Fruit fly (Drosophila melanogaster) whole organism, prepupa: ENCODE measurements around the gene Cyp4ac2.
A peak's percentile ranks its signal among the peaks of the same experiment; 100 is the strongest.

Experiments
- CG10631 ChIP-seq: fragments of 200-800 bp; sonication (Bioruptor generic); optimal IDR thresholded peaks from 2 replicates; lab custom pipeline; 2016; ENCODE audit warnings: missing biosample characterization, missing genetic modification characterization
- CG11902 ChIP-seq: fragments of 200-800 bp; sonication (Bioruptor generic); optimal IDR thresholded peaks from 3 replicates; lab custom pipeline; 2016; ENCODE audit warnings: missing biosample characterization, missing genetic modification characterization
- CG15336 ChIP-seq: fragments of 200-800 bp; sonication (Bioruptor generic); IDR thresholded peaks from 2 replicates; pipeline ENCODE4 v1.3.6; 2022; ENCODE audit warnings: missing biosample characterization, missing genetic modification characterization
- CG16779 ChIP-seq: fragments of 200-800 bp; sonication (Bioruptor generic); optimal IDR thresholded peaks from 3 replicates; lab custom pipeline; 2017; ENCODE audit warnings: missing biosample characterization, mild to moderate bottlenecking, missing genetic modification characterization
- CG3032 ChIP-seq: fragments of 200-800 bp; optimal IDR thresholded peaks from 2 replicates; lab custom pipeline; 2019; ENCODE audit warnings: missing biosample characterization, mild to moderate bottlenecking, missing genetic modification characterization, moderate library complexity
- CG32006 ChIP-seq: fragments of 200-800 bp; sonication (Bioruptor generic); optimal IDR thresholded peaks from 3 replicates; lab custom pipeline; 2017; ENCODE audit warnings: missing biosample characterization, mild to moderate bottlenecking, missing genetic modification characterization
- CG34406 ChIP-seq: fragments of 200-800 bp; sonication (Bioruptor generic); optimal IDR thresholded peaks from 3 replicates; lab custom pipeline; 2016; ENCODE audit warnings: missing biosample characterization, missing genetic modification characterization
- CG3919 ChIP-seq: fragments of 200-800 bp; sonication (Bioruptor generic); optimal IDR thresholded peaks from 3 replicates; lab custom pipeline; 2016; ENCODE audit warnings: missing biosample characterization, missing genetic modification characterization
- CG6163 ChIP-seq: fragments of 200-800 bp; sonication (Bioruptor generic); IDR thresholded peaks from 3 replicates; pipeline ENCODE4 v1.3.6; 2022; ENCODE audit warnings: missing biosample characterization, missing genetic modification characterization
- CG6276 ChIP-seq: fragments of 200-800 bp; sonication (Bioruptor generic); optimal IDR thresholded peaks from 2 replicates; lab custom pipeline; 2017; ENCODE audit warnings: missing biosample characterization, mild to moderate bottlenecking, missing genetic modification characterization
- CG6792 ChIP-seq: fragments of 200-800 bp; sonication (Bioruptor generic); optimal IDR thresholded peaks from 3 replicates; lab custom pipeline; 2016; ENCODE audit warnings: missing biosample characterization, missing genetic modification characterization
- CG6808 ChIP-seq: fragments of 200-800 bp; sonication (Bioruptor generic); optimal IDR thresholded peaks from 3 replicates; lab custom pipeline; 2017; ENCODE audit warnings: missing biosample characterization, missing genetic modification characterization, mild to moderate bottlenecking, moderate library complexity, missing genetic modification reagents
- CG8319 ChIP-seq: fragments of 200-800 bp; sonication (Bioruptor generic); optimal IDR thresholded peaks from 3 replicates; lab custom pipeline; 2016; ENCODE audit warnings: missing biosample characterization, missing genetic modification characterization
- CG8632 ChIP-seq: fragments of 200-800 bp; sonication (Bioruptor generic); optimal IDR thresholded peaks from 3 replicates; lab custom pipeline; 2016; ENCODE audit warnings: missing biosample characterization, missing genetic modification characterization
- CG9139 ChIP-seq: fragments of 200-800 bp; sonication (Bioruptor generic); optimal IDR thresholded peaks from 3 replicates; lab custom pipeline; 2017; ENCODE audit warnings: missing biosample characterization, mild to moderate bottlenecking, missing genetic modification characterization
- Eip75B ChIP-seq: fragments of 200-800 bp; sonication (Bioruptor generic); optimal IDR thresholded peaks from 3 replicates; lab custom pipeline; 2016; ENCODE audit warnings: missing biosample characterization, missing genetic modification characterization
- Eip78C ChIP-seq: fragments of 200-800 bp; sonication (Bioruptor generic); peaks from one replicate; lab custom pipeline; 2016; ENCODE audit warnings: missing biosample characterization, missing genetic modification characterization
- Ets21C ChIP-seq: fragments of 200-800 bp; sonication (Bioruptor generic); optimal IDR thresholded peaks from 3 replicates; lab custom pipeline; 2016; ENCODE audit warnings: missing biosample characterization, missing genetic modification characterization
- Ets96B ChIP-seq: fragments of 200-800 bp; optimal IDR thresholded peaks from 2 replicates; lab custom pipeline; 2019; ENCODE audit warnings: missing biosample characterization, mild to moderate bottlenecking, missing genetic modification characterization, moderate library complexity
- Gug ChIP-seq: fragments of 200-800 bp; sonication (Bioruptor generic); IDR thresholded peaks from 2 replicates; pipeline ENCODE4 v1.3.6; 2022; ENCODE audit warnings: missing biosample characterization, missing genetic modification characterization
- Hr4 ChIP-seq: fragments of 200-800 bp; sonication (Bioruptor generic); optimal IDR thresholded peaks from 3 replicates; lab custom pipeline; 2016; ENCODE audit warnings: missing biosample characterization, missing genetic modification characterization
- OdsH ChIP-seq: fragments of 200-800 bp; sonication (Bioruptor generic); optimal IDR thresholded peaks from 3 replicates; lab custom pipeline; 2016; ENCODE audit warnings: missing biosample characterization, missing genetic modification characterization
- Smox ChIP-seq: fragments of 200-800 bp; sonication (Bioruptor generic); optimal IDR thresholded peaks from 3 replicates; lab custom pipeline; 2016; ENCODE audit warnings: missing biosample characterization, missing genetic modification characterization
- Sox14 ChIP-seq: fragments of 200-800 bp; sonication (Bioruptor generic); optimal IDR thresholded peaks from 3 replicates; lab custom pipeline; 2016; ENCODE audit warnings: missing biosample characterization, missing genetic modification characterization
- Sox15 ChIP-seq: fragments of 200-800 bp; sonication (Bioruptor generic); optimal IDR thresholded peaks from 3 replicates; lab custom pipeline; 2016; ENCODE audit warnings: missing biosample characterization, missing genetic modification characterization
- achi ChIP-seq: fragments of 200-800 bp; sonication (Bioruptor generic); optimal IDR thresholded peaks from 3 replicates; lab custom pipeline; 2016; ENCODE audit warnings: missing biosample characterization, missing genetic modification characterization
- cyc ChIP-seq: fragments of 200-800 bp; sonication (Bioruptor generic); optimal IDR thresholded peaks from 3 replicates; lab custom pipeline; 2016; ENCODE audit warnings: missing biosample characterization, missing genetic modification characterization
- dac ChIP-seq: fragments of 200-800 bp; sonication (Bioruptor generic); optimal IDR thresholded peaks from 2 replicates; lab custom pipeline; 2017; ENCODE audit warnings: missing biosample characterization, mild to moderate bottlenecking, missing genetic modification characterization
- eg ChIP-seq: fragments of 200-800 bp; sonication (Bioruptor generic); IDR thresholded peaks from 3 replicates; pipeline ENCODE4 v1.3.6; 2022; ENCODE audit warnings: missing biosample characterization, missing genetic modification characterization
- fd59A ChIP-seq: fragments of 200-800 bp; sonication (Bioruptor generic); optimal IDR thresholded peaks from 2 replicates; lab custom pipeline; 2017; ENCODE audit warnings: missing biosample characterization, mild to moderate bottlenecking, missing genetic modification characterization, missing genetic modification reagents
- fkh ChIP-seq: fragments of 200-800 bp; sonication (Bioruptor generic); optimal IDR thresholded peaks from 3 replicates; lab custom pipeline; 2017; ENCODE audit warnings: missing biosample characterization, mild to moderate bottlenecking, missing genetic modification characterization, moderate library complexity
- pdm3 ChIP-seq: fragments of 200-800 bp; sonication (Bioruptor generic); optimal IDR thresholded peaks from 3 replicates; lab custom pipeline; 2016; ENCODE audit warnings: missing biosample characterization, missing genetic modification characterization
- salr ChIP-seq, 2 experiments: fragments of 200-800 bp; sonication (Bioruptor generic); optimal IDR thresholded peaks; 3 replicates each; lab custom pipeline; 2016 to 2018; ENCODE audit warnings: missing biosample characterization in 2 of 2, missing genetic modification characterization in 2 of 2, mild to moderate bottlenecking in 1 of 2
- ss ChIP-seq, 2 experiments: fragments of 200-800 bp; sonication (Bioruptor generic); optimal IDR thresholded peaks; 2 replicates in 1 of 2; 3 replicates in 1 of 2; lab custom pipeline; 2017 to 2018; ENCODE audit warnings: mild to moderate bottlenecking in 2 of 2, missing biosample characterization in 2 of 2, missing genetic modification characterization in 2 of 2, moderate library complexity in 1 of 2
- svp ChIP-seq: fragments of 200-800 bp; sonication (Bioruptor generic); peaks from one replicate; lab custom pipeline; 2016; ENCODE audit warnings: missing biosample characterization, missing genetic modification characterization
- topi ChIP-seq: fragments of 200-800 bp; sonication (Bioruptor generic); optimal IDR thresholded peaks from 3 replicates; lab custom pipeline; 2016; ENCODE audit warnings: missing biosample characterization, missing genetic modification characterization
- vri ChIP-seq: fragments of 200-800 bp; sonication (Bioruptor generic); optimal IDR thresholded peaks from 3 replicates; lab custom pipeline; 2016; ENCODE audit warnings: missing biosample characterization, mild to moderate bottlenecking, missing genetic modification characterization

Cyp4ac2 gene

DNA sequence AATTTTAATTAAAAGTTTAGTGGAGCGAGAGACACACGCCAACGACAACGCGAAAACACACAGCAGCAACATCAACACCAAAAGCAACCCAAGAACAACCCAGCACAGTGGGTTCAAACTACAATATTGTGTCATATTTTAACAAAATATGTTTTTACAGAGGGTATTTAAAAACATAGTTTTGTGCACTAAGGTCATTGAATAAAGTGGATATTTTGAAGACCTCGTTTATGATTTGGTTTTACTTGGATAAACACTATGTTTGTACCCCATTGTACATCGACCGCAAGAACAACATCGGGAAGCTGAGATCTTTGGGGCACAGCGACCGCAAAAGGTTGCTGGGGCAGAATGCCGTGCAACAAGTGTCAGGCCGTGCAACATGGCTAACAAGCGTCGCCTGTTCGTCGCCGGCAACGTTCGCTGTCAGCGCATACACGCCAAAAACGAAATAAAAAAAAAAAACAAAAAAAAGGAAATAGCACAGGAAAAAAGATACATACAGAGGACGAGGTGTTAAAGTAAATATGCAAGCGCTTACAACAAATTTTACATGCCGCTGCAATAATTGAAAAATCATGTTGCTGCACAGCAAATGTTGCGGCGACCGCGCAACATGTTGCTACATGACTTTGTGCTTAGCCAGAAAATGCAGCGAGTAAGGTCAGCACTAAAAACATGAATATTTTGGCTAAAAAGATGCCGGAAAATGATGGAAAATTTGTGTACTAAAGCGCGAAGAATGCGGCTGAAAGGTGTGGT is 4.8 kb upstream of the Cyp4ac2 start (continued):
- TF ChIP-seq eg (peak; percentile 74), Sox14 (GFP tag; lab: Kevin White, UChicago) (peak; percentile 91), vri (GFP tag; lab: Kevin White, UChicago) (peak; percentile 99), cyc (GFP tag; lab: Kevin White, UChicago) (peak; percentile 89), CG32006 (peak; percentile 75), CG6792 (peak; percentile 82), Eip78C (peak; percentile 97), ss (GFP tag; optimal IDR thresholded peaks at IDR 0.05; lab: Kevin White, UChicago) (peak; percentile 92 to 93), CG6163 (peak; percentile 93), CG10631 (GFP tag; lab: Kevin White, UChicago) (peak; percentile 78), topi (peak; percentile 93), CG16779 (tag; lab: Kevin White, UChicago) (peak; percentile 73), salr (GFP tag; optimal IDR thresholded peaks at IDR 0.05; lab: Kevin White, UChicago) (peak; percentile 73 to 87)

DNA sequence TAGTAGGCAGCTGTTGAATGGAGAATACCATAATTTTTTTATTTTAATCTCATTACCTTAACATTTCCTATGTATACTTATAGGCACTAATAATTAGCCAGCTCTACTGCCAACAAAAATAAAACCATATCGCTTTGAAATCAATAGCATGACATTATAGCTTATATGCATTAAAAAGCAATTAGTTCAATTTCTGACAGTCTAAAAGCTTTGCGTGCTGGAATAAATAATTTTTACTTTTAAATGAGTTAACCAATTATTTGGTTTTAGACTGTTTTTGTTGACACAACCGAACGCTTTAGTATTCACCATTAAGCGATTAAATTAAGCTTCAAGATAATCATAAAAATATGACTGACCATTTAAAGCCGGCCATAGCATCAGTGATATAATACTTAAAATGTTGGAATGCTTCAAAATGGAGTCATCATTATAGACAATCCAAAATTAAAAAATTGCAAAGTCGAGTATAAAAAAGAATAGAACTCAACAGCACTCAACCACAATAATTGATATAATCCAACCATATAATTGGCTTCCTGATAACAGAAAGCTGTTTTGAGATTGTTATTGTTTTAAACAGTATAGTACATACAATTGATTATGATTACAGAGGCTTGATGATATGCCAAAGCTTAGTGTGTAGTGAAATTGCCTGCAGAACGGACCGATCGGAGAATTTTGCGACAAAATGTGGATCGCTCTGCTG is 2.7 kb upstream of the Cyp4ac2 start, which contains the start of gene Cyp4ac1:
Gene Cyp4ac1 (plus strand): TSS at position 659 of the 709 bp plus-strand sequence.
- no peak for TF ChIP-seq fkh
- TF ChIP-seq vri (GFP tag; lab: Kevin White, UChicago), result peak; percentile 65
- TF ChIP-seq, all 60 proteins: peak for 1

DNA sequence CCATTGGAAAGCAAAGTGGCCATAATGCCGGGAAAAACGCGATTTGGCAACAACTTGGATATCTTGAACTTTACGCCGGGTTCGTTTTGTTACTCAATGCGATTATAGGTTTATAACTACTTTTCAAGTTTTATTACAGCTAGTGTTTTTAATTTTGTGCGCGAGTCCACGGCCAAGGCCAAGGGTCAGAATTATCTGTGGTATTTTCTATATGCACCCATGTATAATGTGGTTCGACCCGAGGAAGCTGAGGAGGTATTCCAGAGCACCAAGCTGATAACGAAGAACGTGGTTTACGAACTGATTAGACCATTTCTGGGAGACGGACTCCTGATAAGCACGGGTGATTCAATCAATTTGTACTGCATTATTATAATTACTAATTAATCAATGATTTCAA is 2.0 kb upstream of the Cyp4ac2 start:
- peak; percentile 95 for TF ChIP-seq svp (GFP tag; lab: Kevin White, UChicago)
- no peak for TF ChIP-seq cyc (GFP tag; lab: Kevin White, UChicago)
- TF ChIP-seq CG8632 (GFP tag; lab: Kevin White, UChicago), result no peak

DNA sequence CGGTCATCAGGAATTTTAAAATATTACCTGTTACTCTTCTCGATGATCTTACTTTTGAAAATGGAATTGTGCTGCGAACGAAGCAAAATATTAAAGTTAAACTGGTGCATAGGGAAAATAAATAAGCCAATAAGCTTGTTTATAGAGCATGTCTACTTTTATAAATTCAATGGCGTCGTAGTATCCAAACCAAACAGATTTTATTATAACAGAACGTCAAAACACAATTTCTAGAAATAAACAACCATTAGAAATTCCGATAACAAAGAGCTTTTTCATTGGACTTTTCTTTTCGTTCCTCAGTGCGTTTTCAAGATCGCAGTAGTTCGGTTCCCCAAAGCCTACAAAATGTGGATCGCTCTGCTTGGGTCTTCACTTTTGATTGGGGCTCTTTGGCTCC is 2.0 kb downstream of the Cyp4ac2 start, which contains the start of gene Cyp4ac3:
Gene Cyp4ac3 (plus strand): TSS at position 301 of the 400 bp plus-strand sequence.
- TF ChIP-seq Ets96B (tag; lab: Kevin White, UChicago), result no peak
- TF ChIP-seq CG10631 (GFP tag; lab: Kevin White, UChicago), result no peak
- no peak for TF ChIP-seq Eip75B
- no peak for TF ChIP-seq Sox15 (GFP tag; lab: Kevin White, UChicago)
- TF ChIP-seq CG8319 (GFP tag; lab: Kevin White, UChicago), result no peak
- no peak for TF ChIP-seq CG9139 (GFP tag; lab: Kevin White, UChicago)
- no peak for TF ChIP-seq achi

DNA sequence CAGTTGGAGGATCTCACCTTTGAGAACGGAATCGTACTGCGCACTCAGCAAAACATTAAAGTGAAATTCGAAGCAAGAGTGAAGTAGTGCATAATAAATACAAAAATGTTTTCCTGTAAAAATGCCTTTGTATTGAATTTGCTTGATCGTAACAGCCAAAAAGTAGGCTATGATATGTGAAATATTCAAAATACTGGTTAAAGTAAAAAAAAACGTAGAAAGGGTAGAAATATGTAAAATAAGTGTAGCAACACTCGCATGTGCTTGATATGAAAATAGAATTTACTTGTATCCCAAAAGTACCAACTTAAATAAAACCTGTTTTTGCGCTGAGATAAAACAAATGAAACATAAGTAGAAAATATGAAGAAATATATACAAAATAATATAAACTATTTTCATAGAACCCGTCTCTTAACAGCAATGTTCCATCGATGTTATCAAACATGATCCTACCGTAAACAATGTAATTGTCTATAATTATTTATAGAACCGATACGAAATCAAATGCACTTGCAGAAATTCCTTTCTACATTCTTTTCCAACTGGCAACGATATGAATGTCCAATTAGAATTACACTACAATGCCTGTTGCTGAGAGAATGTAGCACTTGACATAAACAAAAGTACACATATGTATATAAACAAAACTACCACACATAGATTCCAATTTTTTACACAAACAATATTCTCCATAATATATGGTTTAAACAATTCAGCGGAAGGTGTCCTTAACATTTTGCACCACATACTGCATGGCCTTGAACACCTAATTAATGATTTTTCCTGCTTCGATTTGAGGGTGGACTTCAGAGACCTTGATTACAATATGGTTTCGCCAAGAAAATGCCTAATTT is 4.3 kb downstream of the Cyp4ac2 start:
- TF ChIP-seq Gug (GFP tag; lab: Robert Waterston, UW) (no peak), CG3919 (GFP tag; lab: Kevin White, UChicago) (no peak), eg (no peak), Smox (no peak), CG11902 (no peak), CG10631 (GFP tag; lab: Kevin White, UChicago) (no peak), pdm3 (no peak), Sox15 (GFP tag; lab: Kevin White, UChicago) (no peak), Eip75B (no peak), ss (GFP tag; optimal IDR thresholded peaks at IDR 0.05; lab: Kevin White, UChicago) (no peak), CG16779 (tag; lab: Kevin White, UChicago) (no peak), CG15336 (GFP tag; lab: Robert Waterston, UW) (peak; percentile 18; the same call in 1 of the 2 replicates), CG6276 (GFP tag; lab: Kevin White, UChicago) (no peak), CG8319 (GFP tag; lab: Kevin White, UChicago) (no peak), CG8632 (GFP tag; lab: Kevin White, UChicago) (no peak), Eip78C (peak; percentile 68), CG6792 (no peak), dac (GFP tag; lab: Kevin White, UChicago) (no peak), CG6163 (no peak), fd59A (GFP tag; lab: Kevin White, UChicago) (no peak), achi (no peak), topi (peak; percentile 4), CG3032 (tag; lab: Kevin White, UChicago) (no peak), CG34406 (no peak), OdsH (GFP tag; lab: Kevin White, UChicago) (no peak), svp (GFP tag; lab: Kevin White, UChicago) (no peak), Hr4 (GFP tag; lab: Kevin White, UChicago) (peak; percentile 29), Ets21C (GFP tag; lab: Kevin White, UChicago) (no peak), CG6808 (no peak)
